Fruit fly (Drosophila melanogaster) whole organism, adult: ENCODE data around the gene TwdlN.

ENCODE experiments used
- CG11617 ChIP-seq: fragments of 200-800 bp; sonication (Bioruptor generic); optimal IDR thresholded peaks from 2 replicates; lab custom pipeline; 2017; ENCODE audit warnings: mild to moderate bottlenecking, missing biosample characterization, missing genetic modification reagents, missing genetic modification characterization
- CG12768 ChIP-seq: fragments of 200-800 bp; sonication (Bioruptor generic); optimal IDR thresholded peaks from 2 replicates; lab custom pipeline; 2017; ENCODE audit warnings: missing biosample characterization, missing genetic modification characterization, mild to moderate bottlenecking, moderate library complexity, missing genetic modification reagents
- CG14711 ChIP-seq: fragments of 200-800 bp; sonication (Bioruptor generic); optimal IDR thresholded peaks from 2 replicates; lab custom pipeline; 2018; ENCODE audit warnings: missing biosample characterization, mild to moderate bottlenecking, missing genetic modification characterization, moderate library complexity
- CG1620 ChIP-seq: fragments of 200-800 bp; sonication (Bioruptor generic); optimal IDR thresholded peaks from 2 replicates; lab custom pipeline; 2016; ENCODE audit warnings: missing biosample characterization, missing genetic modification characterization
- CG33017 ChIP-seq: fragments of 200-800 bp; sonication (Bioruptor generic); optimal IDR thresholded peaks from 2 replicates; lab custom pipeline; 2018; ENCODE audit warnings: missing biosample characterization, mild to moderate bottlenecking, missing genetic modification characterization, moderate library complexity
- CG5204 ChIP-seq: fragments of 200-800 bp; sonication (Bioruptor generic); optimal IDR thresholded peaks from 2 replicates; lab custom pipeline; 2016; ENCODE audit warnings: missing biosample characterization, missing genetic modification characterization
- CG7045 ChIP-seq: fragments of 200-800 bp; sonication (Bioruptor generic); optimal IDR thresholded peaks from 2 replicates; lab custom pipeline; 2017; ENCODE audit warnings: missing biosample characterization, mild to moderate bottlenecking, missing genetic modification characterization
- CG7101 ChIP-seq: fragments of 200-800 bp; sonication (Bioruptor generic); optimal IDR thresholded peaks from 2 replicates; lab custom pipeline; 2018; ENCODE audit warnings: missing biosample characterization, mild to moderate bottlenecking, missing genetic modification characterization, moderate library complexity
- Clk ChIP-seq: fragments of 200-800 bp; sonication (Bioruptor generic); optimal IDR thresholded peaks from 2 replicates; lab custom pipeline; 2017; ENCODE audit warnings: missing biosample characterization, missing genetic modification characterization
- Crg-1 ChIP-seq: fragments of 200-800 bp; sonication (Bioruptor generic); optimal IDR thresholded peaks from 2 replicates; lab custom pipeline; 2016; ENCODE audit warnings: missing biosample characterization, missing genetic modification characterization
- Hr96 ChIP-seq: fragments of 200-800 bp; sonication (Bioruptor generic); optimal IDR thresholded peaks from 2 replicates; lab custom pipeline; 2016; ENCODE audit warnings: missing biosample characterization, missing genetic modification characterization
- Mnt ChIP-seq: fragments of 200-800 bp; sonication (Bioruptor generic); optimal IDR thresholded peaks from 2 replicates; lab custom pipeline; 2016; ENCODE audit warnings: missing biosample characterization, mild to moderate bottlenecking, missing genetic modification characterization
- bab1 ChIP-seq: fragments of 200-800 bp; sonication (Bioruptor generic); optimal IDR thresholded peaks from 3 replicates; lab custom pipeline; 2019; ENCODE audit warnings: missing biosample characterization, mild to moderate bottlenecking, missing genetic modification characterization, moderate library complexity
- cic ChIP-seq: fragments of 200-800 bp; sonication (Bioruptor generic); optimal IDR thresholded peaks from 2 replicates; lab custom pipeline; 2017; ENCODE audit warnings: missing biosample characterization, mild to moderate bottlenecking, missing genetic modification characterization, moderate library complexity
- cnc ChIP-seq, 2 experiments: fragments of >200 bp; optimal IDR thresholded peaks; 2 replicates each; lab custom pipeline; 2017
- kay ChIP-seq: fragments of 200-800 bp; sonication (Bioruptor generic); peaks from one replicate; lab custom pipeline; 2016; ENCODE audit warnings: missing biosample characterization, missing genetic modification characterization, borderline replicate concordance
- ovo ChIP-seq: fragments of 200-800 bp; sonication (Bioruptor generic); optimal IDR thresholded peaks from 2 replicates; lab custom pipeline; 2016; ENCODE audit warnings: missing biosample characterization, missing genetic modification characterization
- pad ChIP-seq: fragments of 200-800 bp; sonication (Bioruptor generic); optimal IDR thresholded peaks from 3 replicates; lab custom pipeline; 2017; ENCODE audit warnings: missing biosample characterization, missing genetic modification characterization, mild to moderate bottlenecking, moderate library complexity, missing genetic modification reagents
- tj ChIP-seq: fragments of 200-800 bp; sonication (Bioruptor generic); optimal IDR thresholded peaks from 3 replicates; lab custom pipeline; 2017; ENCODE audit warnings: missing biosample characterization, mild to moderate bottlenecking, missing genetic modification characterization, moderate library complexity
- toe ChIP-seq: fragments of 200-800 bp; sonication (Bioruptor generic); optimal IDR thresholded peaks from 2 replicates; lab custom pipeline; 2016; ENCODE audit warnings: missing biosample characterization, missing genetic modification characterization

The TwdlN gene

dm6 chr3R:26623493-26623956 is 8.1 kb upstream of the TwdlN start, which contains the start of gene TwdlB:
TwdlB (minus strand) TSS chr3R:26623543.
- no peak for TF ChIP-seq Hr96 (GFP tag; lab: Kevin White, UChicago)
- no peak for TF ChIP-seq CG12768 (GFP tag; lab: Kevin White, UChicago)
- no peak for TF ChIP-seq CG1620 (GFP tag; lab: Kevin White, UChicago)
- TF ChIP-seq tj (GFP tag; lab: Kevin White, UChicago) = no peak
- no peak for TF ChIP-seq cic (GFP tag; lab: Kevin White, UChicago)
- no peak for TF ChIP-seq CG11617
- TF ChIP-seq ovo = no peak
- no peak for TF ChIP-seq kay (GFP tag; lab: Kevin White, UChicago)
- TF ChIP-seq CG14711 (tag; lab: Kevin White, UChicago) = no peak
- TF ChIP-seq toe (GFP tag; lab: Kevin White, UChicago) = no peak
- TF ChIP-seq pad = no peak
- TF ChIP-seq CG33017 (tag; lab: Kevin White, UChicago) = no peak
- TF ChIP-seq Clk (GFP tag; lab: Kevin White, UChicago) = no peak
- TF ChIP-seq CG7101 (tag; lab: Kevin White, UChicago) = no peak
- TF ChIP-seq cnc (optimal IDR thresholded peaks at IDR 0.05; lab: Kevin White, UChicago) = no peak
- TF ChIP-seq Mnt (GFP tag; lab: Kevin White, UChicago) = no peak
- TF ChIP-seq Crg-1 (GFP tag; lab: Kevin White, UChicago) = no peak

dm6 chr3R:26625552-26625951 is 6.1 kb upstream of the TwdlN start, which contains the start of gene TwdlL:
TwdlL (minus strand) TSS chr3R:26625652.
- TF ChIP-seq CG33017 (tag; lab: Kevin White, UChicago) = no peak
- TF ChIP-seq ovo = no peak
- TF ChIP-seq Mnt (GFP tag; lab: Kevin White, UChicago) = no peak
- TF ChIP-seq cnc (optimal IDR thresholded peaks at IDR 0.05; lab: Kevin White, UChicago) = no peak
- no peak for TF ChIP-seq CG11617
- TF ChIP-seq cic (GFP tag; lab: Kevin White, UChicago) = no peak
- TF ChIP-seq tj (GFP tag; lab: Kevin White, UChicago) = no peak
- no peak for TF ChIP-seq Hr96 (GFP tag; lab: Kevin White, UChicago)
- TF ChIP-seq CG7045 = no peak
- no peak for TF ChIP-seq bab1 (GFP tag; lab: Kevin White, UChicago)
- no peak for TF ChIP-seq Clk (GFP tag; lab: Kevin White, UChicago)
- no peak for TF ChIP-seq CG7101 (tag; lab: Kevin White, UChicago)
- no peak for TF ChIP-seq CG1620 (GFP tag; lab: Kevin White, UChicago)
- no peak for TF ChIP-seq toe (GFP tag; lab: Kevin White, UChicago)
- no peak for TF ChIP-seq CG12768 (GFP tag; lab: Kevin White, UChicago)
- no peak for TF ChIP-seq CG5204 (GFP tag; lab: Kevin White, UChicago)
- no peak for TF ChIP-seq Crg-1 (GFP tag; lab: Kevin White, UChicago)
- no peak for TF ChIP-seq pad
- no peak for TF ChIP-seq CG14711 (tag; lab: Kevin White, UChicago)

dm6 chr3R:26626638-26627037 is 5.0 kb upstream of the TwdlN start, which contains the start of gene TwdlO:
TwdlO (minus strand) TSS chr3R:26626738.
- TF ChIP-seq cic (GFP tag; lab: Kevin White, UChicago) = no peak
- no peak for TF ChIP-seq CG33017 (tag; lab: Kevin White, UChicago)
- no peak for TF ChIP-seq cnc (optimal IDR thresholded peaks at IDR 0.05; lab: Kevin White, UChicago)
- no peak for TF ChIP-seq CG14711 (tag; lab: Kevin White, UChicago)
- TF ChIP-seq CG12768 (GFP tag; lab: Kevin White, UChicago) = no peak
- no peak for TF ChIP-seq Clk (GFP tag; lab: Kevin White, UChicago)
- TF ChIP-seq CG11617 = no peak
- TF ChIP-seq ovo = no peak
- TF ChIP-seq Crg-1 (GFP tag; lab: Kevin White, UChicago) = no peak
- TF ChIP-seq CG1620 (GFP tag; lab: Kevin White, UChicago) = no peak
- no peak for TF ChIP-seq kay (GFP tag; lab: Kevin White, UChicago)
- no peak for TF ChIP-seq CG7101 (tag; lab: Kevin White, UChicago)
- no peak for TF ChIP-seq tj (GFP tag; lab: Kevin White, UChicago)
- no peak for TF ChIP-seq bab1 (GFP tag; lab: Kevin White, UChicago)

- TF ChIP-seq CG11617 = no peak
- TF ChIP-seq CG33017 (tag; lab: Kevin White, UChicago) = no peak
- no peak for TF ChIP-seq CG5204 (GFP tag; lab: Kevin White, UChicago)
- no peak for TF ChIP-seq bab1 (GFP tag; lab: Kevin White, UChicago)
- TF ChIP-seq pad = no peak
- no peak for TF ChIP-seq CG12768 (GFP tag; lab: Kevin White, UChicago)
- no peak for TF ChIP-seq toe (GFP tag; lab: Kevin White, UChicago)
- TF ChIP-seq Crg-1 (GFP tag; lab: Kevin White, UChicago) = no peak
- no peak for TF ChIP-seq CG7045
- TF ChIP-seq ovo = no peak
- no peak for TF ChIP-seq Hr96 (GFP tag; lab: Kevin White, UChicago)
- no peak for TF ChIP-seq CG1620 (GFP tag; lab: Kevin White, UChicago)
- TF ChIP-seq Mnt (GFP tag; lab: Kevin White, UChicago) = no peak
Observed at dm6 chr3R:26628624-26629023, 3.0 kb upstream of the TwdlN start, which contains the start of gene TwdlK. TwdlK (minus strand) TSS chr3R:26628724.

- no peak for TF ChIP-seq ovo
- no peak for TF ChIP-seq CG33017 (tag; lab: Kevin White, UChicago)
- no peak for TF ChIP-seq Clk (GFP tag; lab: Kevin White, UChicago)
- no peak for TF ChIP-seq CG11617
- TF ChIP-seq CG7101 (tag; lab: Kevin White, UChicago) = no peak
- no peak for TF ChIP-seq CG5204 (GFP tag; lab: Kevin White, UChicago)
- no peak for TF ChIP-seq CG12768 (GFP tag; lab: Kevin White, UChicago)
- TF ChIP-seq Crg-1 (GFP tag; lab: Kevin White, UChicago) = no peak
- TF ChIP-seq bab1 (GFP tag; lab: Kevin White, UChicago) = no peak
- TF ChIP-seq tj (GFP tag; lab: Kevin White, UChicago) = no peak
- no peak for TF ChIP-seq CG14711 (tag; lab: Kevin White, UChicago)
- TF ChIP-seq CG1620 (GFP tag; lab: Kevin White, UChicago) = no peak
- no peak for TF ChIP-seq toe (GFP tag; lab: Kevin White, UChicago)
- no peak for TF ChIP-seq Mnt (GFP tag; lab: Kevin White, UChicago)
- TF ChIP-seq cnc (optimal IDR thresholded peaks at IDR 0.05; lab: Kevin White, UChicago) = no peak
Observed at dm6 chr3R:26629618-26630017, 2.1 kb upstream of the TwdlN start, which contains the start of gene TwdlJ. TwdlJ (plus strand) TSS chr3R:26629918.
